Fruit fly (Drosophila melanogaster) whole organism, prepupa: ENCODE measurements around the gene Mocs1.

Experiments used
- Blimp-1 ChIP-seq: fragments of 200-800 bp; sonication (Bioruptor generic); optimal IDR thresholded peaks from 3 replicates; lab custom pipeline; 2017; ENCODE audit warnings: missing biosample characterization, missing genetic modification characterization, mild to moderate bottlenecking, moderate library complexity, missing genetic modification reagents
- CG10631 ChIP-seq: fragments of 200-800 bp; sonication (Bioruptor generic); optimal IDR thresholded peaks from 2 replicates; lab custom pipeline; 2016; ENCODE audit warnings: missing biosample characterization, missing genetic modification characterization
- CG11294 ChIP-seq: fragments of 200-800 bp; sonication (Bioruptor generic); IDR thresholded peaks from 2 replicates; pipeline ENCODE4 v1.3.6; 2022; ENCODE audit warnings: missing biosample characterization, missing genetic modification characterization
- CG11762 ChIP-seq: fragments of 200-800 bp; sonication (Bioruptor generic); optimal IDR thresholded peaks from 3 replicates; lab custom pipeline; 2016; ENCODE audit warnings: missing biosample characterization, missing genetic modification characterization; ENCODE audit not compliant: insufficient read depth
- CG11902 ChIP-seq: fragments of 200-800 bp; sonication (Bioruptor generic); optimal IDR thresholded peaks from 3 replicates; lab custom pipeline; 2016; ENCODE audit warnings: missing biosample characterization, missing genetic modification characterization
- CG15336 ChIP-seq: fragments of 200-800 bp; sonication (Bioruptor generic); IDR thresholded peaks from 2 replicates; pipeline ENCODE4 v1.3.6; 2022; ENCODE audit warnings: missing biosample characterization, missing genetic modification characterization
- CG1621 ChIP-seq: fragments of 200-800 bp; sonication (Bioruptor generic); optimal IDR thresholded peaks from 3 replicates; lab custom pipeline; 2018; ENCODE audit warnings: missing biosample characterization, mild to moderate bottlenecking, missing genetic modification characterization
- CG16779 ChIP-seq: fragments of 200-800 bp; sonication (Bioruptor generic); optimal IDR thresholded peaks from 3 replicates; lab custom pipeline; 2017; ENCODE audit warnings: missing biosample characterization, mild to moderate bottlenecking, missing genetic modification characterization
- CG3032 ChIP-seq: fragments of 200-800 bp; optimal IDR thresholded peaks from 2 replicates; lab custom pipeline; 2019; ENCODE audit warnings: missing biosample characterization, mild to moderate bottlenecking, missing genetic modification characterization, moderate library complexity
- CG31627 ChIP-seq: fragments of 200-800 bp; sonication (Bioruptor generic); optimal IDR thresholded peaks from 3 replicates; lab custom pipeline; 2016; ENCODE audit warnings: missing biosample characterization, missing genetic modification characterization
- CG34406 ChIP-seq: fragments of 200-800 bp; sonication (Bioruptor generic); optimal IDR thresholded peaks from 3 replicates; lab custom pipeline; 2016; ENCODE audit warnings: missing biosample characterization, missing genetic modification characterization
- CG4318 ChIP-seq: fragments of 200-800 bp; sonication (Bioruptor generic); optimal IDR thresholded peaks from 3 replicates; lab custom pipeline; 2017; ENCODE audit warnings: missing biosample characterization, mild to moderate bottlenecking, missing genetic modification characterization
- CG6163 ChIP-seq: fragments of 200-800 bp; sonication (Bioruptor generic); IDR thresholded peaks from 3 replicates; pipeline ENCODE4 v1.3.6; 2022; ENCODE audit warnings: missing biosample characterization, missing genetic modification characterization
- CG6276 ChIP-seq: fragments of 200-800 bp; sonication (Bioruptor generic); optimal IDR thresholded peaks from 2 replicates; lab custom pipeline; 2017; ENCODE audit warnings: missing biosample characterization, mild to moderate bottlenecking, missing genetic modification characterization
- CG6792 ChIP-seq: fragments of 200-800 bp; sonication (Bioruptor generic); optimal IDR thresholded peaks from 3 replicates; lab custom pipeline; 2016; ENCODE audit warnings: missing biosample characterization, missing genetic modification characterization
- CG6808 ChIP-seq: fragments of 200-800 bp; sonication (Bioruptor generic); optimal IDR thresholded peaks from 3 replicates; lab custom pipeline; 2017; ENCODE audit warnings: missing biosample characterization, missing genetic modification characterization, mild to moderate bottlenecking, moderate library complexity, missing genetic modification reagents
- CG6854 ChIP-seq: fragments of 200-800 bp; sonication (Bioruptor generic); optimal IDR thresholded peaks from 2 replicates; lab custom pipeline; 2017; ENCODE audit warnings: missing biosample characterization, mild to moderate bottlenecking, missing genetic modification characterization
- CG7368 ChIP-seq: fragments of 200-800 bp; sonication (Bioruptor generic); optimal IDR thresholded peaks from 3 replicates; lab custom pipeline; 2016; ENCODE audit warnings: missing biosample characterization, missing genetic modification characterization
- CG8319 ChIP-seq: fragments of 200-800 bp; sonication (Bioruptor generic); optimal IDR thresholded peaks from 3 replicates; lab custom pipeline; 2016; ENCODE audit warnings: missing biosample characterization, missing genetic modification characterization
- CG8632 ChIP-seq: fragments of 200-800 bp; sonication (Bioruptor generic); optimal IDR thresholded peaks from 3 replicates; lab custom pipeline; 2016; ENCODE audit warnings: missing biosample characterization, missing genetic modification characterization
- CG9139 ChIP-seq: fragments of 200-800 bp; sonication (Bioruptor generic); optimal IDR thresholded peaks from 3 replicates; lab custom pipeline; 2017; ENCODE audit warnings: missing biosample characterization, mild to moderate bottlenecking, missing genetic modification characterization
- Eip75B ChIP-seq: fragments of 200-800 bp; sonication (Bioruptor generic); optimal IDR thresholded peaks from 3 replicates; lab custom pipeline; 2016; ENCODE audit warnings: missing biosample characterization, missing genetic modification characterization
- Eip93F ChIP-seq: fragments of 200-800 bp; sonication (Bioruptor generic); optimal IDR thresholded peaks from 2 replicates; lab custom pipeline; 2016; ENCODE audit warnings: missing biosample characterization, mild to moderate bottlenecking, missing genetic modification characterization
- Ets21C ChIP-seq: fragments of 200-800 bp; sonication (Bioruptor generic); optimal IDR thresholded peaks from 3 replicates; lab custom pipeline; 2016; ENCODE audit warnings: missing biosample characterization, missing genetic modification characterization
- Gug ChIP-seq: fragments of 200-800 bp; sonication (Bioruptor generic); IDR thresholded peaks from 2 replicates; pipeline ENCODE4 v1.3.6; 2022; ENCODE audit warnings: missing biosample characterization, missing genetic modification characterization
- Hr38 ChIP-seq: sonication (Bioruptor generic); optimal IDR thresholded peaks from 2 replicates; lab custom pipeline; 2016; ENCODE audit warnings: missing biosample characterization, missing genetic modification characterization
- Hr4 ChIP-seq: fragments of 200-800 bp; sonication (Bioruptor generic); optimal IDR thresholded peaks from 3 replicates; lab custom pipeline; 2016; ENCODE audit warnings: missing biosample characterization, missing genetic modification characterization
- OdsH ChIP-seq: fragments of 200-800 bp; sonication (Bioruptor generic); optimal IDR thresholded peaks from 3 replicates; lab custom pipeline; 2016; ENCODE audit warnings: missing biosample characterization, missing genetic modification characterization
- Smox ChIP-seq: fragments of 200-800 bp; sonication (Bioruptor generic); optimal IDR thresholded peaks from 3 replicates; lab custom pipeline; 2016; ENCODE audit warnings: missing biosample characterization, missing genetic modification characterization
- Sox14 ChIP-seq: fragments of 200-800 bp; sonication (Bioruptor generic); optimal IDR thresholded peaks from 3 replicates; lab custom pipeline; 2016; ENCODE audit warnings: missing biosample characterization, missing genetic modification characterization
- Sox15 ChIP-seq: fragments of 200-800 bp; sonication (Bioruptor generic); optimal IDR thresholded peaks from 3 replicates; lab custom pipeline; 2016; ENCODE audit warnings: missing biosample characterization, missing genetic modification characterization
- acj6 ChIP-seq: fragments of 200-800 bp; sonication (Bioruptor generic); optimal IDR thresholded peaks from 3 replicates; lab custom pipeline; 2016; ENCODE audit warnings: missing biosample characterization, missing genetic modification characterization
- cyc ChIP-seq: fragments of 200-800 bp; sonication (Bioruptor generic); optimal IDR thresholded peaks from 3 replicates; lab custom pipeline; 2016; ENCODE audit warnings: missing biosample characterization, missing genetic modification characterization
- dac ChIP-seq: fragments of 200-800 bp; sonication (Bioruptor generic); optimal IDR thresholded peaks from 2 replicates; lab custom pipeline; 2017; ENCODE audit warnings: missing biosample characterization, mild to moderate bottlenecking, missing genetic modification characterization
- dsx ChIP-seq: fragments of 200-800 bp; optimal IDR thresholded peaks from 3 replicates; lab custom pipeline; 2019; ENCODE audit warnings: missing biosample characterization, mild to moderate bottlenecking, missing genetic modification characterization, moderate library complexity; ENCODE audit not compliant: poor library complexity, severe bottlenecking
- esn ChIP-seq: fragments of 200-800 bp; sonication (Bioruptor generic); optimal IDR thresholded peaks from 2 replicates; lab custom pipeline; 2016; ENCODE audit warnings: missing biosample characterization, mild to moderate bottlenecking, missing genetic modification characterization, moderate library complexity
- fd59A ChIP-seq: fragments of 200-800 bp; sonication (Bioruptor generic); optimal IDR thresholded peaks from 2 replicates; lab custom pipeline; 2017; ENCODE audit warnings: missing biosample characterization, mild to moderate bottlenecking, missing genetic modification characterization, missing genetic modification reagents
- fd85E ChIP-seq: fragments of 200-800 bp; sonication (Bioruptor generic); optimal IDR thresholded peaks from 3 replicates; lab custom pipeline; 2016; ENCODE audit warnings: missing biosample characterization, missing genetic modification characterization
- fkh ChIP-seq: fragments of 200-800 bp; sonication (Bioruptor generic); optimal IDR thresholded peaks from 3 replicates; lab custom pipeline; 2017; ENCODE audit warnings: missing biosample characterization, mild to moderate bottlenecking, missing genetic modification characterization, moderate library complexity
- lz ChIP-seq: fragments of 200-800 bp; sonication (Bioruptor generic); optimal IDR thresholded peaks from 3 replicates; lab custom pipeline; 2016; ENCODE audit warnings: missing biosample characterization, missing genetic modification characterization
- pdm3 ChIP-seq: fragments of 200-800 bp; sonication (Bioruptor generic); optimal IDR thresholded peaks from 3 replicates; lab custom pipeline; 2016; ENCODE audit warnings: missing biosample characterization, missing genetic modification characterization
- salr ChIP-seq, 2 experiments: fragments of 200-800 bp; sonication (Bioruptor generic); optimal IDR thresholded peaks; 3 replicates each; lab custom pipeline; 2016 to 2018; ENCODE audit warnings: missing biosample characterization in 2 of 2, missing genetic modification characterization in 2 of 2, mild to moderate bottlenecking in 1 of 2
- spab ChIP-seq: fragments of 200-800 bp; sonication (Bioruptor generic); optimal IDR thresholded peaks from 2 replicates; lab custom pipeline; 2017; ENCODE audit warnings: missing biosample characterization, mild to moderate bottlenecking, missing genetic modification characterization, missing genetic modification reagents
- vri ChIP-seq: fragments of 200-800 bp; sonication (Bioruptor generic); optimal IDR thresholded peaks from 3 replicates; lab custom pipeline; 2016; ENCODE audit warnings: missing biosample characterization, mild to moderate bottlenecking, missing genetic modification characterization

Mocs1 gene

dm6 chr3L:11074043-11074853, 3.9 kb downstream of the Mocs1 start, which contains the start of the genes Pfdn2 and Noc1:
Gene Pfdn2 (minus strand): TSS chr3L:11074388.
Gene Noc1 (plus strand): TSS chr3L:11074769.
- no peak for TF ChIP-seq Sox14 (GFP tag; lab: Kevin White, UChicago)
- peak; percentile 20 for TF ChIP-seq CG6854 (GFP tag; lab: Kevin White, UChicago)
- no peak for TF ChIP-seq Hr38 (GFP tag; lab: Kevin White, UChicago)
- no peak for TF ChIP-seq salr (GFP tag; optimal IDR thresholded peaks at IDR 0.05; lab: Kevin White, UChicago)
- TF ChIP-seq Ets21C (GFP tag; lab: Kevin White, UChicago) = no peak
- TF ChIP-seq CG8319 = peak; percentile 2
- no peak for TF ChIP-seq Eip75B (GFP tag; lab: Kevin White, UChicago)
- TF ChIP-seq acj6 (GFP tag; lab: Kevin White, UChicago) = no peak
- TF ChIP-seq Hr4 = no peak
- TF ChIP-seq lz (GFP tag; lab: Kevin White, UChicago) = peak; percentile 38
- TF ChIP-seq esn (GFP tag; lab: Kevin White, UChicago) = peak; percentile 62
- peak; percentile 31 for TF ChIP-seq CG3032 (tag; lab: Kevin White, UChicago)
- TF ChIP-seq CG6276 (GFP tag; lab: Kevin White, UChicago) = no peak
- no peak for TF ChIP-seq fd59A
- no peak for TF ChIP-seq CG8632 (GFP tag; lab: Kevin White, UChicago)
- no peak for TF ChIP-seq Blimp-1
- no peak for TF ChIP-seq Eip93F (GFP tag; lab: Kevin White, UChicago)
- peak; percentile 51 for TF ChIP-seq CG31627 (GFP tag; lab: Kevin White, UChicago)
- TF ChIP-seq vri (GFP tag; lab: Kevin White, UChicago) = no peak
- TF ChIP-seq CG6163 (GFP tag; lab: Robert Waterston, UW) = no peak
- peak; percentile 50; the same call in 1 of the 2 replicates for TF ChIP-seq CG11294 (GFP tag; lab: Robert Waterston, UW)
- peak; percentile 73 for TF ChIP-seq CG10631 (GFP tag; lab: Kevin White, UChicago)
- TF ChIP-seq spab (GFP tag; lab: Kevin White, UChicago) = no peak
- peak; percentile 30; the same call in 1 of the 2 replicates for TF ChIP-seq Gug
- TF ChIP-seq Smox = no peak
- TF ChIP-seq fd85E (GFP tag; lab: Kevin White, UChicago) = no peak
- no peak for TF ChIP-seq CG11762
- TF ChIP-seq dsx (GFP tag; lab: Kevin White, UChicago) = no peak
- TF ChIP-seq CG1621 (tag; lab: Kevin White, UChicago) = no peak
- TF ChIP-seq CG16779 (tag; lab: Kevin White, UChicago) = no peak
- TF ChIP-seq pdm3 (GFP tag; lab: Kevin White, UChicago) = no peak
- no peak for TF ChIP-seq CG34406 (GFP tag; lab: Kevin White, UChicago)
- no peak for TF ChIP-seq dac
- no peak for TF ChIP-seq CG9139 (GFP tag; lab: Kevin White, UChicago)
- TF ChIP-seq CG6808 (GFP tag; lab: Kevin White, UChicago) = no peak
- TF ChIP-seq CG6792 = no peak
- TF ChIP-seq CG15336 = 0 out of 2 replicates have a peak, but pooled peaks have one; percentile 7
- TF ChIP-seq OdsH (GFP tag; lab: Kevin White, UChicago) = no peak
- TF ChIP-seq cyc (GFP tag; lab: Kevin White, UChicago) = no peak
- no peak for TF ChIP-seq fkh
- TF ChIP-seq CG4318 (GFP tag; lab: Kevin White, UChicago) = no peak
- TF ChIP-seq CG7368 (GFP tag; lab: Kevin White, UChicago) = no peak
- no peak for TF ChIP-seq Sox15
- no peak for TF ChIP-seq CG11902 (GFP tag; lab: Kevin White, UChicago)
- TF ChIP-seq, all 60 proteins: peak for 10
